Fruit fly (Drosophila melanogaster) whole organism: ENCODE data around the gene Wbp2.

ENCODE experiments used
- CG8478 ChIP-seq: fragments of >200 bp; optimal IDR thresholded peaks from 2 replicates; lab custom pipeline; 2018; ENCODE audit warnings: inconsistent platforms
- Dll ChIP-seq: fragments of >200 bp; optimal IDR thresholded peaks from 2 replicates; lab custom pipeline; 2017

- TF ChIP-seq CG8478 (lab: Kevin White, UChicago) (no peak), Dll (lab: Kevin White, UChicago) (no peak)
Observed at dm6 chr3L:12804730-12805170, 45.2 kb upstream of the Wbp2 start, which contains the start of gene Atg1.
